Worm (Caenorhabditis elegans): ENCODE data around the gene F49H6.12.

Gene F49H6.12

ce11 chrV:17021361-17021760 lies at the start of gene F49H6.12:
Gene F49H6.12 (minus strand): TSS chrV:17021461.
- no peak for TF ChIP-seq W03F9.2 (tag; optimal IDR thresholded peaks at IDR 0.05)
- TF ChIP-seq him-1 (tag; optimal IDR thresholded peaks at IDR 0.05) = no peak
- no peak for TF ChIP-seq dao-5 (tag; optimal IDR thresholded peaks at IDR 0.05)

- TF ChIP-seq dao-5 (tag; optimal IDR thresholded peaks at IDR 0.05) = no peak
- no peak for TF ChIP-seq him-1 (tag; optimal IDR thresholded peaks at IDR 0.05)
- no peak for TF ChIP-seq W03F9.2 (tag; optimal IDR thresholded peaks at IDR 0.05)
Measured at ce11 chrV:17068839-17069238, 47.6 kb upstream of the F49H6.12 start, which contains the start of gene T05E12.8. Gene T05E12.8 (plus strand): TSS chrV:17069139.

DNA sequence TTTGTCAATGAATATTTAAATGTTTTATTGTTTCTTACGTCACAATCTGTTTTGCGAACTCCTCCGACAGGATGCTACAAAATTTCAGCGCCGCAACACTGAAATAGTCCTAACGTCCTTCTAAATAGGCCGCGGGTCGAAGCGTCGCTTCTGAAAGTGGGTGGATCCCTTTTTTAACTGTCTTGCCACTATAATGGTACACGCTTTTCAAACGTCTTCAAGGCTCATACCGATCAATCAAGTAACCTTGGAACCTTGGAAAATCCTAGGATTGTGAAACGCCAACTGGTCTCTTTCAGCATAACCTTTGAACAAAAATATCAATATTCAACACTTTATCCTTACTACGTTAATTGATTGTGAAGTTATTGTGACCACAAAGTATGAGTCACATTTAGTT lies 45.4 kb upstream of the F49H6.12 start:
- TF ChIP-seq him-1 (tag; optimal IDR thresholded peaks at IDR 0.05) (no peak), W03F9.2 (tag; optimal IDR thresholded peaks at IDR 0.05) (no peak), dao-5 (tag; optimal IDR thresholded peaks at IDR 0.05) (no peak)

DNA sequence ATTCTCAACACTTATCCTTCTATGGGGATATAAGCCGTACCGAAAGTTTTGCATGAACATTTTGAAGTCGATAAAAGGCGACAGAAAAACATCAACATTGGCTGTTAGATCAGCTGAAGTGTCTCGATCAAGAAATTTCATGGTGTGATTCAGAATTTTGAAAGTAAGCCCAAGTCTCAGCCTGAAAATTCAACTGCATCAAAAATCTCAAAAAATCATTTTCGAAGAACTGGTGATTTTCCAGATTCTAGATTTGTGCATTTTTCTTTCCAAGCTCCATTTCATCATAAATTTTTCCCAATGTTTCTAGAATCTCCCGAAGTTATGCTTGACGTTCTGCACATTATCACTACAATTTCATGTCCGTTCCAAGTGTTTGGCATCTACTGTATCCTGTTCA lies 43.4 kb upstream of the F49H6.12 start, which contains the start of gene srh-255:
TSS of gene srh-255 (plus strand) at position 301 of the 400 bp plus-strand sequence.
- no peak for TF ChIP-seq W03F9.2 (tag; optimal IDR thresholded peaks at IDR 0.05)
- TF ChIP-seq dao-5 (tag; optimal IDR thresholded peaks at IDR 0.05) = no peak
- TF ChIP-seq him-1 (tag; optimal IDR thresholded peaks at IDR 0.05) = no peak

ce11 chrV:17061585-17061984 lies 40.3 kb upstream of the F49H6.12 start, which contains the start of gene F28B1.9:
Gene F28B1.9 (plus strand): TSS chrV:17061885.
- TF ChIP-seq W03F9.2 (tag; optimal IDR thresholded peaks at IDR 0.05) (no peak), him-1 (tag; optimal IDR thresholded peaks at IDR 0.05) (no peak), dao-5 (tag; optimal IDR thresholded peaks at IDR 0.05) (no peak)

DNA sequence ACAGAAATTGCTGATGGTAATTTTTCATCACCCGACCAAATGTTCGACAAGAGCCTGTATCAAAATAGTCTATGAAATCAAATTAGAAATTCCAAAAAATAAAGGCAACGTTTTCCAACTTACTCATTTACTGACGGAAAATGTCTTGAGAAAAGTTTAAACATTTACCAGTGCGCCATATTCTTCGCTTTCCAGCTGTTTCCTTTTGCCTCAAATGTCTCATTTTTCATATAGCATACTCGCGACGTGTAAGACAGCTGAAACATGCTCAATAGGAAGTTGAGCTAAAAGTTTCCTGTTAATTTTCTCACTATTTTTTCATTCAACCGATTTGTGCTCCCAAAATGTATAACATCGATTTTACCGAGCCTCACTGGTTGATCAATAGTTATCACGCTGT lies 38.7 kb upstream of the F49H6.12 start, which contains the start of gene sri-66:
TSS of gene sri-66 (plus strand) at position 301 of the 400 bp plus-strand sequence.
- no peak for TF ChIP-seq dao-5 (tag; optimal IDR thresholded peaks at IDR 0.05)
- TF ChIP-seq W03F9.2 (tag; optimal IDR thresholded peaks at IDR 0.05) = no peak
- TF ChIP-seq him-1 (tag; optimal IDR thresholded peaks at IDR 0.05) = no peak

- TF ChIP-seq W03F9.2 (tag; optimal IDR thresholded peaks at IDR 0.05) = no peak
Measured at ce11 chrV:17044500-17044899, 23.2 kb upstream of the F49H6.12 start, which contains the start of gene F28B1.2. Gene F28B1.2 (plus strand): TSS chrV:17044800.

- no peak for TF ChIP-seq him-1 (tag; optimal IDR thresholded peaks at IDR 0.05)
- no peak for TF ChIP-seq dao-5 (tag; optimal IDR thresholded peaks at IDR 0.05)
- TF ChIP-seq W03F9.2 (tag; optimal IDR thresholded peaks at IDR 0.05) = no peak
Measured at ce11 chrV:17042263-17042662, 21.0 kb upstream of the F49H6.12 start, which contains the start of gene hpo-33. Gene hpo-33 (plus strand): TSS chrV:17042563.

- TF ChIP-seq W03F9.2 (tag; optimal IDR thresholded peaks at IDR 0.05) = no peak
- no peak for TF ChIP-seq him-1 (tag; optimal IDR thresholded peaks at IDR 0.05)
- TF ChIP-seq dao-5 (tag; optimal IDR thresholded peaks at IDR 0.05) = no peak
Measured at ce11 chrV:17035850-17036249, 14.6 kb upstream of the F49H6.12 start, which contains the start of gene srz-94. Gene srz-94 (minus strand): TSS chrV:17035950.

- TF ChIP-seq him-1 (tag; optimal IDR thresholded peaks at IDR 0.05) (no peak), W03F9.2 (tag; optimal IDR thresholded peaks at IDR 0.05) (no peak), dao-5 (tag; optimal IDR thresholded peaks at IDR 0.05) (no peak)
Measured at ce11 chrV:17030430-17030829, 9.2 kb upstream of the F49H6.12 start.

DNA sequence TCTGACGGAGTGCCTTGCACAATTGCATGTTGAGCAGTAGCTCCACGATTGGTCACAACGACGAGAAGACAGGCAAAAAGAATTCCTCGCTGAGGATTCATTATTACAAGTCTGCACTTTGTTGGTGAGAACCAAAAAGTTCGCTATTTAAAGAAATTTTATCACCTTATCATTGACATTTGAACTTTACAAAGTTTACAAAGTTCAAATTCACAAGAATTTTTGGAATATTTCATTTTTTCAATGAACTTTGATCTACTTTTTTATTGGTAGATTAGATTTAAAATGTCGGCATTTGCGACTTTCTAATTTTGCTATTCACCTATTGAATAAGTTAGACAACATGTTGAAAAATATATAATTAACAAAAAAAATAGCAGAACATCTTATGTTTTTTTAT lies 5.0 kb upstream of the F49H6.12 start, which contains the start of gene F49H6.15:
TSS of gene F49H6.15 (minus strand) at position 101 of the 400 bp plus-strand sequence.
- TF ChIP-seq dao-5 (tag; optimal IDR thresholded peaks at IDR 0.05) = no peak

- TF ChIP-seq dao-5 (tag; optimal IDR thresholded peaks at IDR 0.05) = no peak
Measured at ce11 chrV:17022613-17023322, 1.5 kb upstream of the F49H6.12 start, which contains the start of the genes F49H6.8 and F49H6.5. Gene F49H6.8 (minus strand): TSS chrV:17022663. Gene F49H6.5 (plus strand): TSS chrV:17023241.

- TF ChIP-seq W03F9.2 (tag; optimal IDR thresholded peaks at IDR 0.05) (no peak), dao-5 (tag; optimal IDR thresholded peaks at IDR 0.05) (no peak), him-1 (tag; optimal IDR thresholded peaks at IDR 0.05) (no peak)
Measured at ce11 chrV:17019690-17020089, 1.6 kb downstream of the F49H6.12 start, which contains the start of gene F49H6.17. Gene F49H6.17 (plus strand): TSS chrV:17019990.

ce11 chrV:17016787-17017186 lies 4.5 kb downstream of the F49H6.12 start, which contains the start of gene srh-97:
Gene srh-97 (plus strand): TSS chrV:17017087.
- no peak for TF ChIP-seq dao-5 (tag; optimal IDR thresholded peaks at IDR 0.05)
- TF ChIP-seq W03F9.2 (tag; optimal IDR thresholded peaks at IDR 0.05) = no peak
- TF ChIP-seq him-1 (tag; optimal IDR thresholded peaks at IDR 0.05) = no peak

All from whole organism, L4/young adult.